Fruit fly (Drosophila melanogaster) whole organism, wandering third instar larva: ENCODE results near the gene Zip88E.

ENCODE experiments used
- Abd-B ChIP-seq: fragments of >200 bp; optimal IDR thresholded peaks from 2 replicates; lab custom pipeline; 2017; ENCODE audit warnings: missing biosample characterization, missing genetic modification characterization
- CG9705 ChIP-seq: fragments of 200-800 bp; sonication (Bioruptor generic); optimal IDR thresholded peaks from 2 replicates; lab custom pipeline; 2018; ENCODE audit warnings: missing biosample characterization, mild to moderate bottlenecking, missing genetic modification characterization
- CrebA ChIP-seq: fragments of 200-800 bp; sonication (Bioruptor generic); optimal IDR thresholded peaks from 2 replicates; lab custom pipeline; 2016; ENCODE audit warnings: missing biosample characterization, mild to moderate bottlenecking, missing genetic modification characterization, borderline replicate concordance
- Dfd ChIP-seq: fragments of >200 bp; optimal IDR thresholded peaks from 2 replicates; lab custom pipeline; 2017; ENCODE audit warnings: missing biosample characterization, missing genetic modification characterization
- Dif ChIP-seq: fragments of 200-275, 200-300 bp; sonication (Bioruptor generic); optimal IDR thresholded peaks from 2 replicates; lab custom pipeline; 2018; ENCODE audit warnings: missing biosample characterization, missing genetic modification characterization; ENCODE audit not compliant: partially characterized antibody
- HLH106 ChIP-seq: fragments of 200-800 bp; optimal IDR thresholded peaks from 3 replicates; lab custom pipeline; 2019; ENCODE audit warnings: missing biosample characterization, mild to moderate bottlenecking, missing genetic modification characterization, moderate library complexity
- Hnf4 ChIP-seq: fragments of 200-800 bp; sonication (Bioruptor generic); optimal IDR thresholded peaks from 2 replicates; lab custom pipeline; 2016; ENCODE audit warnings: missing biosample characterization, mild to moderate bottlenecking, missing genetic modification characterization
- Hr78 ChIP-seq: fragments of >200 bp; optimal IDR thresholded peaks from 2 replicates; lab custom pipeline; 2017; ENCODE audit warnings: missing biosample characterization, missing genetic modification characterization
- Hr83 ChIP-seq: fragments of 200-300 bp; sonication (Bioruptor generic); optimal IDR thresholded peaks from 2 replicates; lab custom pipeline; 2016; ENCODE audit warnings: missing biosample characterization, mild to moderate bottlenecking, missing genetic modification characterization, moderate library complexity; ENCODE audit not compliant: poor library complexity, severe bottlenecking
- Jra ChIP-seq: sonication (Bioruptor generic); optimal IDR thresholded peaks from 2 replicates; lab custom pipeline; 2016; ENCODE audit warnings: missing biosample characterization, missing genetic modification characterization
- Myc ChIP-seq: fragments of >200 bp; optimal IDR thresholded peaks from 2 replicates; lab custom pipeline; 2017
- Rel ChIP-seq, 2 experiments: fragments of 200-800 bp; sonication (Bioruptor generic) in 1 of 2; optimal IDR thresholded peaks; 2 replicates in 1 of 2; 3 replicates in 1 of 2; lab custom pipeline; 2016 to 2019; ENCODE audit warnings: mild to moderate bottlenecking in 2 of 2, missing biosample characterization in 2 of 2, missing genetic modification characterization in 2 of 2, moderate library complexity in 1 of 2
- Vsx2 ChIP-seq: fragments of 200-300, 225-300 bp; sonication (Bioruptor generic); optimal IDR thresholded peaks from 2 replicates; lab custom pipeline; 2018; ENCODE audit warnings: missing biosample characterization, missing genetic modification characterization; ENCODE audit not compliant: partially characterized antibody
- brk ChIP-seq: fragments of 200-800 bp; sonication (Bioruptor generic); optimal IDR thresholded peaks from 2 replicates; lab custom pipeline; 2016; ENCODE audit warnings: missing biosample characterization, mild to moderate bottlenecking, missing genetic modification characterization
- dl ChIP-seq, 2 experiments: fragments of 175-275, 200-275 bp in 1 of 2; fragments of 200-275 bp in 1 of 2; sonication (Bioruptor generic); optimal IDR thresholded peaks; lab custom pipeline; 2018; ENCODE audit warnings: mild to moderate bottlenecking in 2 of 2, missing biosample characterization in 2 of 2, missing genetic modification characterization in 2 of 2, moderate library complexity in 2 of 2; ENCODE audit not compliant: partially characterized antibody in 2 of 2, insufficient read depth in 1 of 2
- dmrt93B ChIP-seq: fragments of 200-800 bp; sonication (Bioruptor generic); optimal IDR thresholded peaks from 2 replicates; lab custom pipeline; 2018; ENCODE audit warnings: missing biosample characterization, mild to moderate bottlenecking, missing genetic modification characterization
- h ChIP-seq: fragments of 200-800 bp; sonication (Bioruptor generic); optimal IDR thresholded peaks from 3 replicates; lab custom pipeline; 2016; ENCODE audit warnings: missing biosample characterization, mild to moderate bottlenecking, missing genetic modification characterization
- jim ChIP-seq: fragments of 175-275, 200-325 bp; sonication (Bioruptor generic); optimal IDR thresholded peaks from 2 replicates; lab custom pipeline; 2016; ENCODE audit warnings: missing biosample characterization, mild to moderate bottlenecking, missing genetic modification characterization
- lola ChIP-seq: fragments of >200 bp; optimal IDR thresholded peaks from 2 replicates; lab custom pipeline; 2017; ENCODE audit warnings: missing biosample characterization, missing genetic modification characterization
- rgr ChIP-seq: fragments of 200-800 bp; sonication (Bioruptor generic); optimal IDR thresholded peaks from 3 replicates; lab custom pipeline; 2016; ENCODE audit warnings: missing biosample characterization, mild to moderate bottlenecking, missing genetic modification characterization
- sv ChIP-seq: fragments of 200-800 bp; sonication (Bioruptor generic); optimal IDR thresholded peaks from 3 replicates; lab custom pipeline; 2016; ENCODE audit warnings: missing biosample characterization, missing genetic modification characterization
- tai ChIP-seq: sonication (Bioruptor generic); optimal IDR thresholded peaks from 2 replicates; lab custom pipeline; 2016; ENCODE audit warnings: missing biosample characterization, missing genetic modification characterization
- usp ChIP-seq: fragments of >200 bp; optimal IDR thresholded peaks from 2 replicates; lab custom pipeline; 2017; ENCODE audit warnings: missing biosample characterization, missing genetic modification characterization

Zip88E gene

DNA sequence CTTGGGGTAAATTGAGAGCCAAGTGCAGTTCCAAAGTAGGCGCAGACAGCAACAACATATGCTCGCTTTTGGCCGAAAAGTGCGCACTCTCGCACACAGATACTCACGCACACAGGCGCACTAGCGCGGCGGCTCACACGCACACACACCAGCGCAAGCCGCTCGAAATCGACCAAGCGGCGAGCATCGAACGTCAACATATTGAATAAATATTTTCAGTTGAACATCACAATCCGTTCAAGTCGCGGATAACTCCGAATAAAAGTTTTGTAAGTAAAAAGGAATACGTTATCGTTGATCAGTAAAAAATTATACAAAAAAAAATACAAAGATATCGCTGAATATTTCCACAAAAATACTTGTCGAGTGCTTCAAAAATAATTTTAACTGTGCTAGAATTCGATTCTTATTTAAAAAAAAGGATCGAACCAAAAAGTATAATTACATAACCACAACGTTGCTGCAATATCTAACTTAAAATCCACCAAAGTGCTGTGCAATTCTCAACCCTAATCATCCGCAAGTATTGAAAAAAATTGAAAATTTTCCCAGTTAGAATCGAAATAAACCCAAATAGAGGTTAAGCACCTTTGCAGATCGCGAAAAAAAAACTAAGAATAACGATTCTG is 13.0 kb downstream of the Zip88E start:
- no peak for TF ChIP-seq CrebA
- TF ChIP-seq dl (GFP tag; optimal IDR thresholded peaks at IDR 0.05; lab: Kevin White, UChicago; ENCODE audit: insufficient read depth in 1 of 2, partially characterized antibody in 2 of 2): peak in 1 of 2 experiments; percentile 3
- TF ChIP-seq rgr (GFP tag; lab: Kevin White, UChicago): no peak
- no peak for TF ChIP-seq sv (GFP tag; lab: Kevin White, UChicago)
- no peak for TF ChIP-seq usp (GFP tag; lab: Kevin White, UChicago)
- no peak for TF ChIP-seq Jra (GFP tag; lab: Kevin White, UChicago)
- TF ChIP-seq Rel (GFP tag; optimal IDR thresholded peaks at IDR 0.05; lab: Kevin White, UChicago): no peak
- TF ChIP-seq Rel (tag; optimal IDR thresholded peaks at IDR 0.05; lab: Kevin White, UChicago): no peak

- TF ChIP-seq Rel (GFP tag; optimal IDR thresholded peaks at IDR 0.05; lab: Kevin White, UChicago) (no peak), Rel (tag; optimal IDR thresholded peaks at IDR 0.05; lab: Kevin White, UChicago) (no peak), Hnf4 (GFP tag; lab: Kevin White, UChicago) (no peak), Hr78 (GFP tag; lab: Kevin White, UChicago) (no peak), Dif (GFP tag; lab: Kevin White, UChicago) (no peak), tai (GFP tag; lab: Kevin White, UChicago) (no peak)
- TF ChIP-seq, all 38 proteins: peak for 0
Measured at dm6 chr3R:15282326-15282725, 13.9 kb downstream of the Zip88E start.

dm6 chr3R:15282982-15283809 is 14.7 kb downstream of the Zip88E start:
- no peak for TF ChIP-seq Rel (GFP tag; optimal IDR thresholded peaks at IDR 0.05; lab: Kevin White, UChicago)
- peak; percentile 15 for TF ChIP-seq Rel (tag; optimal IDR thresholded peaks at IDR 0.05; lab: Kevin White, UChicago)
- no peak for TF ChIP-seq Hr83 (GFP tag; lab: Kevin White, UChicago)
- no peak for TF ChIP-seq HLH106
- TF ChIP-seq, all 38 proteins: peak for 1

- TF ChIP-seq dl (GFP tag; optimal IDR thresholded peaks at IDR 0.05; lab: Kevin White, UChicago; ENCODE audit: insufficient read depth in 1 of 2, partially characterized antibody in 2 of 2): peak in 1 of 2 experiments; percentile 51
- TF ChIP-seq Myc: no peak
- TF ChIP-seq lola: no peak
- peak; percentile 87 for TF ChIP-seq Dif (GFP tag; lab: Kevin White, UChicago)
- TF ChIP-seq CrebA: no peak
- TF ChIP-seq Abd-B: no peak
- no peak for TF ChIP-seq Hr78 (GFP tag; lab: Kevin White, UChicago)
- no peak for TF ChIP-seq Hnf4 (GFP tag; lab: Kevin White, UChicago)
- no peak for TF ChIP-seq brk (GFP tag; lab: Kevin White, UChicago)
- TF ChIP-seq Vsx2 (GFP tag; lab: Kevin White, UChicago): peak; percentile 56
- peak; percentile 7 for TF ChIP-seq rgr (GFP tag; lab: Kevin White, UChicago)
- TF ChIP-seq, all 38 proteins: peak for 4
Measured at dm6 chr3R:15286024-15286692, 17.7 kb downstream of the Zip88E start.

dm6 chr3R:15286693-15287041 is 18.2 kb downstream of the Zip88E start:
- TF ChIP-seq Dif (GFP tag; lab: Kevin White, UChicago): peak; percentile 68
- peak; percentile 55 for TF ChIP-seq Vsx2 (GFP tag; lab: Kevin White, UChicago)
- TF ChIP-seq Dfd (GFP tag; lab: Kevin White, UChicago): no peak
- TF ChIP-seq rgr (GFP tag; lab: Kevin White, UChicago): no peak
- TF ChIP-seq dmrt93B (GFP tag; lab: Kevin White, UChicago): no peak
- TF ChIP-seq Hnf4 (GFP tag; lab: Kevin White, UChicago): no peak
- TF ChIP-seq dl (GFP tag; optimal IDR thresholded peaks at IDR 0.05; lab: Kevin White, UChicago; ENCODE audit: insufficient read depth in 1 of 2, partially characterized antibody in 2 of 2): peak; percentile 39 to 74
- TF ChIP-seq CrebA: no peak
- no peak for TF ChIP-seq lola
- TF ChIP-seq sv (GFP tag; lab: Kevin White, UChicago): no peak
- TF ChIP-seq HLH106: no peak
- TF ChIP-seq CG9705 (GFP tag; lab: Kevin White, UChicago): no peak
- TF ChIP-seq h: peak; percentile 12
- no peak for TF ChIP-seq Myc
- TF ChIP-seq jim (GFP tag; lab: Kevin White, UChicago): no peak
